Worm (Caenorhabditis elegans) whole organism, midembryonic: ENCODE results near the gene F16G10.9.

ENCODE experiments used
- cog-1 ChIP-seq: sonication (generic microtip); optimal IDR thresholded peaks from 2 replicates; lab custom pipeline; 2016; ENCODE audit warnings: missing genetic modification characterization, missing compliant biosample characterization
- med-1 ChIP-seq: sonication (generic microtip); optimal IDR thresholded peaks from 2 replicates; lab custom pipeline; 2017; ENCODE audit warnings: missing genetic modification characterization, mild to moderate bottlenecking, missing compliant biosample characterization, antibody characterized with exemption, missing genetic modification reagents; ENCODE audit not compliant: insufficient read depth

DNA sequence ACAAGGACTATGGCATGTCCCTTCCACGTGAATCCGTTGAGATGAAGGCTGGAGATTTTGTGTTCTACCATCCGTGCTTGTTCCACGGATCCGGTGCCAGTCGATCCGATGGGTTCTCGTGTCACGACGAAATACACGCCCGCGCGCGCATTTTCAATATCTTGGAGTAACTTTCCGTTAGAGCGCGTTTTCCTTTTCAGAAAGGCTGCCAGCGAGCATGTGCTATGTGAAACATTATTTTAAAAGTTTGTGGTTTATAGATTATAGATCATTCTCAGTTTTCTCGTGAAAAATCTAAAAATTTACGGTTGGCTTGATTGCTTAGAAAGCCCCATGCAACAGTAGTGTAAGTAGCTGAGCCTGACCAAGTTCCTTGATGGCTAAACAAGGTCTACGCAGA, 33.4 kb upstream of the F16G10.9 start, which contains the start of gene fbxc-20:
- TF ChIP-seq med-1 (GFP tag; lab: Kevin White, UChicago): no peak
- TF ChIP-seq cog-1 (tag; lab: Kevin White, UChicago): no peak
